Fruit fly (Drosophila melanogaster) whole organism, wandering third instar larva: Measurements from ENCODE around the gene bchs.

Experiments used
- CrebA ChIP-seq: fragments of 200-800 bp; sonication (Bioruptor generic); optimal IDR thresholded peaks from 2 replicates; lab custom pipeline; 2016; ENCODE audit warnings: missing biosample characterization, mild to moderate bottlenecking, missing genetic modification characterization, borderline replicate concordance
- Hr78 ChIP-seq: fragments of >200 bp; optimal IDR thresholded peaks from 2 replicates; lab custom pipeline; 2017; ENCODE audit warnings: missing biosample characterization, missing genetic modification characterization
- Myc ChIP-seq: fragments of >200 bp; optimal IDR thresholded peaks from 2 replicates; lab custom pipeline; 2017
- OdsH ChIP-seq: fragments of 200-800 bp; sonication (Bioruptor generic); optimal IDR thresholded peaks from 2 replicates; lab custom pipeline; 2016; ENCODE audit warnings: missing biosample characterization, mild to moderate bottlenecking, missing genetic modification characterization
- brk ChIP-seq: fragments of 200-800 bp; sonication (Bioruptor generic); optimal IDR thresholded peaks from 2 replicates; lab custom pipeline; 2016; ENCODE audit warnings: missing biosample characterization, mild to moderate bottlenecking, missing genetic modification characterization
- foxo ChIP-seq, 2 experiments: fragments of 200-800 bp; sonication (Bioruptor generic); optimal IDR thresholded peaks; 2 replicates in 1 of 2; 3 replicates in 1 of 2; lab custom pipeline; 2016 to 2017; ENCODE audit warnings: missing biosample characterization in 2 of 2, missing genetic modification characterization in 2 of 2

- no peak for TF ChIP-seq foxo (GFP tag; optimal IDR thresholded peaks at IDR 0.05; lab: Kevin White, UChicago)
- TF ChIP-seq OdsH (GFP tag; lab: Kevin White, UChicago), result no peak
- TF ChIP-seq Hr78 (GFP tag; lab: Kevin White, UChicago), result no peak
- TF ChIP-seq Myc (lab: Kevin White, UChicago), result no peak
- TF ChIP-seq brk, result no peak
- no peak for TF ChIP-seq CrebA
These were observed 62.6 kb downstream of the bchs start, which contains the start of gene Ucp4B for dm6 chr2L:5969559-5969958.
